Worm (Caenorhabditis elegans) whole organism, midembryonic: ENCODE measurements around the gene znf-474.

Experiments
- T22C8.4 ChIP-seq: fragments of 200-800 bp; sonication (Bioruptor generic); IDR thresholded peaks from 2 replicates; pipeline ENCODE4 v1.3.6; 2022; ENCODE audit warnings: missing genetic modification characterization, missing compliant biosample characterization
- flt-1 ChIP-seq: fragments of 200-800 bp; sonication (Bioruptor generic); IDR thresholded peaks from 2 replicates; pipeline ENCODE4 v1.3.6; 2022; ENCODE audit warnings: missing genetic modification characterization, missing compliant biosample characterization
- med-1 ChIP-seq: sonication (generic microtip); optimal IDR thresholded peaks from 2 replicates; lab custom pipeline; 2017; ENCODE audit warnings: missing genetic modification characterization, mild to moderate bottlenecking, missing compliant biosample characterization, antibody characterized with exemption, missing genetic modification reagents; ENCODE audit not compliant: insufficient read depth
- tab-1 ChIP-seq: fragments of 200-800 bp; sonication (Bioruptor generic); IDR thresholded peaks from 2 replicates; pipeline ENCODE4 v1.3.6; 2022; ENCODE audit warnings: missing genetic modification characterization, missing compliant biosample characterization
- ztf-23 ChIP-seq: fragments of 200-800 bp; sonication (Bioruptor generic); IDR thresholded peaks from 2 replicates; pipeline ENCODE4 v1.3.6; 2022; ENCODE audit warnings: missing genetic modification reagents, missing genetic modification characterization, missing compliant biosample characterization
- ztf-29 ChIP-seq: fragments of 200-800 bp; sonication (Bioruptor generic); IDR thresholded peaks from 2 replicates; pipeline ENCODE4 v1.3.6; 2022; ENCODE audit warnings: missing genetic modification reagents, missing genetic modification characterization, missing compliant biosample characterization

DNA sequence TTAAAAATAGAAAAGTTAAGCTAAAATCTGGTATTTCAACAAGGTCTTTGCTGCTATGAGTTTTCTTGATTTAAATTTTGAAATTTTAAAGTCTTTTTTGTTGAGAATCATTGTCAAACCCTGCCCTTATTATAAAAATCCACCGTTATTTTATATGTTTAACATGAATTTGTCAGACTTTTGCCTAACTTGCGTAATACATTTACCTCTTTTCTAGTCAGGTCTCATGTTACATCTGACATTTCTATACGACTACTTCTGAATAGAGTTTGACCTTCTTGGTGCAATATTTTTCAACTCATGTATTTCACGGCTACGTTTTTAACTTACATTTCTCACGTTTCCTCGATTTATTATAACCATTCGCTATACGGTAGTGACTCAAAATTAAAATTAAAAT is 35.7 kb upstream of the znf-474 start, which contains the start of gene lgc-15:
- TF ChIP-seq T22C8.4, result no peak
- no peak for TF ChIP-seq ztf-29 (GFP tag; lab: Robert Waterston, UW)
- TF ChIP-seq tab-1, result no peak
- no peak for TF ChIP-seq med-1 (GFP tag; lab: Kevin White, UChicago)
- no peak for TF ChIP-seq ztf-23 (GFP tag; lab: Robert Waterston, UW)
- no peak for TF ChIP-seq flt-1 (GFP tag; lab: Robert Waterston, UW)
